1 fruit fly cellular context compared by ENCODE assay signal in genomic region chr3L:17576886-17577271, dm6.
TF ChIP-seq lines count a peak whose summit lies in the region.

No protein-coding gene starts in this region.

TF ChIP-seq in whole organism, prepupa, 60 proteins besides CTCF, POLR2A, EP300 and RAD21 (continued from another document):
- TF ChIP-seq CG15336 (GFP tag; IDR thresholded peaks at IDR 0.05; lab: Robert Waterston, UW) (no peak), CG32006 (GFP tag; optimal IDR thresholded peaks at IDR 0.05; lab: Kevin White, UChicago) (peak; percentile 67), CG6163 (GFP tag; IDR thresholded peaks at IDR 0.05; lab: Robert Waterston, UW) (peak; percentile 15; the same call in 1 of the 3 replicates), Ets96B (tag; optimal IDR thresholded peaks at IDR 0.05; lab: Kevin White, UChicago) (peak; percentile 63), ss (GFP tag; optimal IDR thresholded peaks at IDR 0.05; lab: Kevin White, UChicago) (no peak), CG31627 (GFP tag; optimal IDR thresholded peaks at IDR 0.05; lab: Kevin White, UChicago) (peak; percentile 48), CG11294 (GFP tag; IDR thresholded peaks at IDR 0.05; lab: Robert Waterston, UW) (no peak; the same call in 1 of the 2 replicates), CG4318 (GFP tag; optimal IDR thresholded peaks at IDR 0.05; lab: Kevin White, UChicago) (peak; percentile 20), Hr4 (GFP tag; optimal IDR thresholded peaks at IDR 0.05; lab: Kevin White, UChicago) (peak; percentile 49), fkh (GFP tag; optimal IDR thresholded peaks at IDR 0.05; lab: Kevin White, UChicago) (no peak), Smox (GFP tag; optimal IDR thresholded peaks at IDR 0.05; lab: Kevin White, UChicago) (peak; percentile 26), topi (GFP tag; optimal IDR thresholded peaks at IDR 0.05; lab: Kevin White, UChicago) (peak; percentile 30), achi (GFP tag; optimal IDR thresholded peaks at IDR 0.05; lab: Kevin White, UChicago) (peak; percentile 62), svp (GFP tag; lab: Kevin White, UChicago) (no peak), CG34406 (GFP tag; optimal IDR thresholded peaks at IDR 0.05; lab: Kevin White, UChicago) (peak; percentile 39)
